Fruit fly (Drosophila melanogaster) whole organism, embryonic: ENCODE measurements around the gene CG10300.

ENCODE experiments used
- Atf3 ChIP-seq: fragments of 200-800 bp; sonication (Bioruptor generic); optimal IDR thresholded peaks from 3 replicates; lab custom pipeline; 2016; ENCODE audit warnings: missing biosample characterization, missing genetic modification characterization
- Blimp-1 ChIP-seq: fragments of 200-800 bp; sonication (Bioruptor generic); optimal IDR thresholded peaks from 3 replicates; lab custom pipeline; 2018; ENCODE audit warnings: missing biosample characterization, missing genetic modification characterization, mild to moderate bottlenecking, moderate library complexity, missing genetic modification reagents
- CG10543 ChIP-seq: fragments of 200-800 bp; sonication (Bioruptor generic); optimal IDR thresholded peaks from 3 replicates; lab custom pipeline; 2017; ENCODE audit warnings: missing biosample characterization, mild to moderate bottlenecking, missing genetic modification characterization, moderate library complexity
- CG11247 ChIP-seq: fragments of 200-800 bp; sonication (Bioruptor generic); IDR thresholded peaks from 2 replicates; pipeline ENCODE4 v1.3.6; 2022; ENCODE audit warnings: missing biosample characterization, missing genetic modification characterization
- CG12769 ChIP-seq: fragments of 200-800 bp; sonication (Bioruptor generic); optimal IDR thresholded peaks from 2 replicates; lab custom pipeline; 2019; ENCODE audit warnings: missing biosample characterization, mild to moderate bottlenecking, missing genetic modification characterization, moderate library complexity
- CG13894 ChIP-seq: fragments of 200-800 bp; sonication (Bioruptor generic); optimal IDR thresholded peaks from 3 replicates; lab custom pipeline; 2018; ENCODE audit warnings: missing biosample characterization, mild to moderate bottlenecking, missing genetic modification characterization, moderate library complexity
- CG15011 ChIP-seq: fragments of 200-800 bp; sonication (Bioruptor generic); optimal IDR thresholded peaks from 3 replicates; lab custom pipeline; 2018; ENCODE audit warnings: missing biosample characterization, mild to moderate bottlenecking, missing genetic modification characterization
- CG2199 ChIP-seq: fragments of 200-800 bp; sonication (Bioruptor generic); IDR thresholded peaks from 3 replicates; pipeline ENCODE4 v1.3.6; 2022; ENCODE audit warnings: missing biosample characterization, missing genetic modification characterization
- CG34376 ChIP-seq: fragments of 200-800 bp; sonication (Bioruptor generic); optimal IDR thresholded peaks from 2 replicates; lab custom pipeline; 2018; ENCODE audit warnings: missing biosample characterization, mild to moderate bottlenecking, missing genetic modification characterization
- CG7372 ChIP-seq: fragments of 200-800 bp; sonication (Bioruptor generic); IDR thresholded peaks from 2 replicates; pipeline ENCODE4 v1.3.6; 2022; ENCODE audit warnings: missing biosample characterization, missing genetic modification characterization
- Deaf1 ChIP-seq: fragments of 200-800 bp; optimal IDR thresholded peaks from 3 replicates; lab custom pipeline; 2019; ENCODE audit warnings: missing biosample characterization, mild to moderate bottlenecking, missing genetic modification characterization, moderate library complexity
- Eip74EF ChIP-seq, 2 experiments: fragments of 200-800 bp in 1 of 2; fragments of >200 bp in 1 of 2; sonication (Bioruptor generic) in 1 of 2; optimal IDR thresholded peaks; 2 replicates each; lab custom pipeline; 2017 to 2019; ENCODE audit warnings: missing biosample characterization in 2 of 2, missing genetic modification characterization in 2 of 2, mild to moderate bottlenecking in 1 of 2, moderate library complexity in 1 of 2
- Elba2 ChIP-seq: fragments of 200-800 bp; sonication (Bioruptor generic); optimal IDR thresholded peaks from 3 replicates; lab custom pipeline; 2016; ENCODE audit warnings: missing biosample characterization, missing genetic modification characterization
- GATAe ChIP-seq: fragments of 200-800 bp; sonication (Bioruptor generic); conservative IDR thresholded peaks from 2 replicates; pipeline ENCODE4 v1.3.6; 2022; ENCODE audit warnings: missing biosample characterization, missing genetic modification characterization
- HLHmδ ChIP-seq: fragments of 200-800 bp; sonication (Bioruptor generic); optimal IDR thresholded peaks from 2 replicates; lab custom pipeline; 2018; ENCODE audit warnings: missing biosample characterization, mild to moderate bottlenecking, missing genetic modification characterization, moderate library complexity
- MBD-R2 ChIP-seq: fragments of 200-800 bp; sonication (Bioruptor generic); IDR thresholded peaks from 2 replicates; pipeline ENCODE4 v1.3.6; 2022; ENCODE audit warnings: missing biosample characterization, missing genetic modification characterization
- Med ChIP-seq: fragments of 200-800 bp; sonication (Bioruptor generic); peaks from one replicate; lab custom pipeline; 2016; ENCODE audit warnings: missing biosample characterization, missing genetic modification characterization, mild to moderate bottlenecking, inconsistent platforms, moderate library complexity
- Meics ChIP-seq: fragments of 200-800 bp; sonication (Bioruptor generic); optimal IDR thresholded peaks from 2 replicates; lab custom pipeline; 2017; ENCODE audit warnings: missing biosample characterization, mild to moderate bottlenecking, missing genetic modification characterization
- Sin3A ChIP-seq: fragments of >200 bp; optimal IDR thresholded peaks from 2 replicates; lab custom pipeline; 2018
- Stat92E ChIP-seq, 3 experiments: fragments of >200 bp in 2 of 3; fragments of 200-800 bp in 1 of 3; sonication (Bioruptor generic) in 1 of 3; optimal IDR thresholded peaks; 2 replicates each; lab custom pipeline; 2017 to 2019; ENCODE audit warnings: missing biosample characterization in 3 of 3, missing genetic modification characterization in 3 of 3, mild to moderate bottlenecking in 1 of 3, moderate library complexity in 1 of 3
- Trl ChIP-seq, 3 experiments: fragments of >200 bp in 2 of 3; fragments of 200-800 bp in 1 of 3; sonication (Bioruptor generic) in 1 of 3; optimal IDR thresholded peaks; 2 replicates in 1 of 3; 3 replicates in 2 of 3; lab custom pipeline; 2016 to 2017; ENCODE audit warnings: missing biosample characterization in 1 of 3, missing genetic modification characterization in 1 of 3
- abd-A ChIP-seq: fragments of 200-800 bp; sonication (Bioruptor generic); optimal IDR thresholded peaks from 3 replicates; lab custom pipeline; 2019; ENCODE audit warnings: missing biosample characterization, mild to moderate bottlenecking, missing genetic modification characterization, moderate library complexity
- bowl ChIP-seq: fragments of 200-800 bp; sonication (Bioruptor generic); IDR thresholded peaks from 2 replicates; pipeline ENCODE4 v1.3.6; 2022; ENCODE audit warnings: missing biosample characterization, missing genetic modification characterization
- br ChIP-seq: fragments of >200 bp; optimal IDR thresholded peaks from 2 replicates; lab custom pipeline; 2017
- chinmo ChIP-seq: fragments of 200-800 bp; sonication (Bioruptor generic); IDR thresholded peaks from 4 replicates; pipeline ENCODE4 v1.3.6; 2022; ENCODE audit warnings: missing biosample characterization, missing genetic modification characterization; ENCODE audit not compliant: partially characterized antibody
- cwo ChIP-seq: fragments of 200-800 bp; sonication (Bioruptor generic); optimal IDR thresholded peaks from 3 replicates; lab custom pipeline; 2017; ENCODE audit warnings: missing biosample characterization, missing genetic modification characterization, mild to moderate bottlenecking, moderate library complexity, missing genetic modification reagents
- exex ChIP-seq: fragments of 200-800 bp; sonication (Bioruptor generic); optimal IDR thresholded peaks from 4 replicates; lab custom pipeline; 2018; ENCODE audit warnings: missing biosample characterization, mild to moderate bottlenecking, missing genetic modification characterization, moderate library complexity
- grn ChIP-seq: fragments of 200-800 bp; sonication (Bioruptor generic); optimal IDR thresholded peaks from 3 replicates; lab custom pipeline; 2017; ENCODE audit warnings: missing biosample characterization, missing genetic modification characterization
- kni ChIP-seq: fragments of 200-800 bp; sonication (Bioruptor generic); optimal IDR thresholded peaks from 3 replicates; lab custom pipeline; 2017; ENCODE audit warnings: mild to moderate bottlenecking, missing biosample characterization, missing genetic modification reagents, missing genetic modification characterization
- lab ChIP-seq: fragments of 200-800 bp; sonication (Bioruptor generic); optimal IDR thresholded peaks from 3 replicates; lab custom pipeline; 2017; ENCODE audit warnings: missing biosample characterization, missing genetic modification characterization, mild to moderate bottlenecking, moderate library complexity, missing genetic modification reagents
- mirr ChIP-seq: fragments of 200-800 bp; sonication (Bioruptor generic); optimal IDR thresholded peaks from 3 replicates; lab custom pipeline; 2018; ENCODE audit warnings: missing biosample characterization, mild to moderate bottlenecking, missing genetic modification characterization
- onecut ChIP-seq: fragments of 200-800 bp; sonication (Bioruptor generic); IDR thresholded peaks from 2 replicates; pipeline ENCODE4 v1.3.6; 2022; ENCODE audit warnings: missing biosample characterization, missing genetic modification characterization
- ranshi ChIP-seq: fragments of 200-800 bp; sonication (Bioruptor generic); IDR thresholded peaks from 2 replicates; pipeline ENCODE4 v1.3.6; 2022; ENCODE audit warnings: missing biosample characterization, missing genetic modification characterization
- sd ChIP-seq: fragments of 200-800 bp; sonication (Bioruptor generic); optimal IDR thresholded peaks from 3 replicates; lab custom pipeline; 2018; ENCODE audit warnings: missing biosample characterization, mild to moderate bottlenecking, missing genetic modification characterization, moderate library complexity
- sens ChIP-seq: fragments of 200-800 bp; sonication (Bioruptor generic); peaks from one replicate; lab custom pipeline; 2016; ENCODE audit warnings: missing biosample characterization, missing genetic modification characterization
- sug ChIP-seq: fragments of 200-800 bp; optimal IDR thresholded peaks from 2 replicates; lab custom pipeline; 2019; ENCODE audit warnings: missing biosample characterization, mild to moderate bottlenecking, missing genetic modification characterization, moderate library complexity
- tll ChIP-seq, 2 experiments: fragments of 200-800 bp in 1 of 2; fragments of >200 bp in 1 of 2; sonication (Bioruptor generic) in 1 of 2; optimal IDR thresholded peaks; 2 replicates each; lab custom pipeline; 2017 to 2019; ENCODE audit warnings: missing biosample characterization in 2 of 2, missing genetic modification characterization in 2 of 2, mild to moderate bottlenecking in 1 of 2, moderate library complexity in 1 of 2
- unc-4 ChIP-seq: fragments of 200-800 bp; sonication (Bioruptor generic); IDR thresholded peaks from 2 replicates; pipeline ENCODE4 v1.3.6; 2022; ENCODE audit warnings: missing biosample characterization, missing genetic modification characterization; ENCODE audit not compliant: partially characterized antibody
- vnd ChIP-seq: fragments of 200-800 bp; sonication (Bioruptor generic); IDR thresholded peaks from 3 replicates; pipeline ENCODE4 v1.3.6; 2022; ENCODE audit warnings: missing biosample characterization, missing genetic modification characterization; ENCODE audit not compliant: partially characterized antibody
- vvl ChIP-seq: fragments of 200-800 bp; sonication (Bioruptor generic); IDR thresholded peaks from 2 replicates; pipeline ENCODE4 v1.3.6; 2022; ENCODE audit warnings: missing biosample characterization, missing genetic modification characterization

CG10300 gene

DNA sequence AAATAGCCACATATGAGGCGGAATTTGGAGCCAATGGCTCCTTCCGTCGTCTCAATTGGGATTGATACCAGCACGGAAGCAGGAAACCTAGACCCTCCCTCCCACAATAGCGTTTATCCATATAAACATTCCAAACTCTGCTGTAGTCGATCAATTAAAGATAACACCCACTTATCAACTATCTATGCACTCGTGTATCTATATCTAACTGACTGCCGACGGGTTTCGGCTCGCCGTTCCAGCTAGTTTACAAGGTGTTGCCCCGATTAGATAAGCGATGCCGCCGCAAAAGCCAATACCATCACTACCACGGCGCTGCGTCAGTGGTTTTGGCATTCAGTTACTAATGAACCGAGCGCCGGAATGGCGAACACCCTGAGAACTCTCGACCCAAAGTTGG, at the start of gene CG10300:
CG10300 (plus strand) TSS at position 333 of the 400 bp plus-strand sequence.
- 0 out of 4 replicates have a peak, but pooled peaks have one; percentile 42 for TF ChIP-seq chinmo
- peak; percentile 39 for TF ChIP-seq Med (GFP tag; lab: Kevin White, UChicago)
- peak; percentile 65 for TF ChIP-seq lab (GFP tag; lab: Kevin White, UChicago)
- peak; percentile 29 for TF ChIP-seq exex (tag; lab: Kevin White, UChicago)
- 0 out of 2 replicates have a peak, but pooled peaks have one; percentile 24 for TF ChIP-seq ranshi (GFP tag; lab: Robert Waterston, UW)
- no peak for TF ChIP-seq Sin3A (lab: Kevin White, UChicago)
- TF ChIP-seq CG10543 (GFP tag; lab: Kevin White, UChicago) = peak; percentile 11
- TF ChIP-seq sd (tag; lab: Kevin White, UChicago) = peak; percentile 64
- TF ChIP-seq sug = peak; percentile 52
- no peak for TF ChIP-seq MBD-R2 (GFP tag; lab: Robert Waterston, UW)
- TF ChIP-seq HLHmδ (GFP tag; lab: Kevin White, UChicago) = no peak
- TF ChIP-seq mirr (GFP tag; lab: Kevin White, UChicago) = peak; percentile 88
- peak; percentile 53 for TF ChIP-seq CG34376 (GFP tag; lab: Kevin White, UChicago)
- TF ChIP-seq sens (GFP tag; lab: Kevin White, UChicago) = peak; percentile 71
- TF ChIP-seq GATAe (GFP tag; lab: Robert Waterston, UW) = peak; percentile 74
- TF ChIP-seq Deaf1 (tag; lab: Kevin White, UChicago) = peak; percentile 58
- TF ChIP-seq onecut = no peak
- no peak for TF ChIP-seq br
- TF ChIP-seq grn = peak; percentile 74

dm6 chr3R:23662782-23663181, 48.5 kb upstream of the CG10300 start:
- no peak for TF ChIP-seq CG11247
- TF ChIP-seq Eip74EF (GFP tag; optimal IDR thresholded peaks at IDR 0.05; lab: Kevin White, UChicago) = peak in 1 of 2 experiments; percentile 36
- TF ChIP-seq tll (GFP tag; optimal IDR thresholded peaks at IDR 0.05; lab: Kevin White, UChicago) = no peak
- peak; percentile 7 for TF ChIP-seq cwo (GFP tag; lab: Kevin White, UChicago)
- peak; percentile 1 for TF ChIP-seq CG13894 (tag; lab: Kevin White, UChicago)
- peak in 1 of 3 experiments; percentile 15 for TF ChIP-seq Stat92E (GFP tag; optimal IDR thresholded peaks at IDR 0.05; lab: Kevin White, UChicago)
- TF ChIP-seq abd-A (tag; lab: Kevin White, UChicago) = peak; percentile 35
- no peak for TF ChIP-seq Trl (optimal IDR thresholded peaks at IDR 0.05; lab: Kevin White, UChicago)
- no peak for TF ChIP-seq Trl (GFP tag; optimal IDR thresholded peaks at IDR 0.05; lab: Kevin White, UChicago)
- 0 out of 2 replicates have a peak, but pooled peaks have one; percentile 13 for TF ChIP-seq unc-4 (GFP tag; lab: Robert Waterston, UW)
- TF ChIP-seq vvl (GFP tag; lab: Robert Waterston, UW) = peak; percentile 57; the same call in 1 of the 2 replicates
- 0 out of 3 replicates have a peak, but pooled peaks have one; percentile 37 for TF ChIP-seq CG2199 (GFP tag; lab: Robert Waterston, UW)
- peak; percentile 82 for TF ChIP-seq CG12769 (tag; lab: Kevin White, UChicago)
- no peak for TF ChIP-seq Atf3 (GFP tag; lab: Kevin White, UChicago)
- peak; percentile 8 for TF ChIP-seq Blimp-1
- peak; percentile 94 for TF ChIP-seq sd (tag; lab: Kevin White, UChicago)
- TF ChIP-seq grn = no peak
- peak; percentile 41 for TF ChIP-seq Med (GFP tag; lab: Kevin White, UChicago)
- no peak for TF ChIP-seq Elba2 (GFP tag; lab: Kevin White, UChicago)
- TF ChIP-seq CG15011 = no peak
- TF ChIP-seq Meics (GFP tag; lab: Kevin White, UChicago) = no peak
- no peak for TF ChIP-seq vnd
- peak; percentile 82; the same call in 2 of the 4 replicates for TF ChIP-seq chinmo
- TF ChIP-seq CG7372 (GFP tag; lab: Robert Waterston, UW) = no peak
- peak; percentile 85 for TF ChIP-seq kni
- TF ChIP-seq bowl (GFP tag; lab: Robert Waterston, UW) = no peak
